Fruit fly (Drosophila melanogaster): Measurements from ENCODE around the gene if.

Gene if

DNA sequence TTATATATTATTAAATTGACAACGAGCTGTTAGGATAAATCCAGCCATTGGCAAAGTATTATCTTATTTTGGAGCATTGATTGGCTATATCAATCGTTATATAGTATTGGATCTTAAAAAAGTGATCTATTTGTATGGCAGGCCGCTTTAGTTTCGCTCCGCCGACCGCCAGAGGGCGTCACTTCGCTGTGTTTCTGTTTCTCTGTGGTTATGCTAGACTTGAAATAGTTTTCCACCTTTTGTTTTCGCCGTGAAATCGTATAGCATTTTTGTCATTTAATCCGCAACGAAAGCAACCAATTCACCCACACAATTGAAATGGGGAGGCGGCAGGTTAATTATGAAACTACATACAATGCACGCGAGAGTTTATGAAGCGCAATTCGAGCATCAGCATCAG, 36.4 kb downstream of the if start (continued):
- TF ChIP-seq sd (tag; optimal IDR thresholded peaks at IDR 0.05) (no peak), CG8359 (GFP tag; optimal IDR thresholded peaks at IDR 0.05; ENCODE audit: borderline replicate concordance) (peak; percentile 8), grn (GFP tag; optimal IDR thresholded peaks at IDR 0.05) (no peak), CG15514 (GFP tag; optimal IDR thresholded peaks at IDR 0.05) (no peak), Ets65A (GFP tag) (peak; percentile 3), BEAF-32 (GFP tag; optimal IDR thresholded peaks at IDR 0.05) (no peak), bbx (GFP tag; IDR thresholded peaks at IDR 0.05; ENCODE audit: partially characterized antibody) (no peak), HLH3B (GFP tag; IDR thresholded peaks at IDR 0.05) (no peak), CG9932 (GFP tag; IDR thresholded peaks at IDR 0.05) (no peak), B-H2 (GFP tag; optimal IDR thresholded peaks at IDR 0.05) (no peak), CG7839 (tag; optimal IDR thresholded peaks at IDR 0.05) (no peak), odd (GFP tag; optimal IDR thresholded peaks at IDR 0.05) (no peak), gsb-n (tag; optimal IDR thresholded peaks at IDR 0.05) (no peak), Chrac-16 (GFP tag; optimal IDR thresholded peaks at IDR 0.05) (no peak), Ada2b (GFP tag; IDR thresholded peaks at IDR 0.05) (no peak), Doc3 (GFP tag; IDR thresholded peaks at IDR 0.05; ENCODE audit: partially characterized antibody) (no peak), Opbp (GFP tag; IDR thresholded peaks at IDR 0.05; ENCODE audit: partially characterized antibody) (no peak), CG30403 (GFP tag; optimal IDR thresholded peaks at IDR 0.05) (no peak), Kr (GFP tag; optimal IDR thresholded peaks at IDR 0.05) (no peak), tio (GFP tag; optimal IDR thresholded peaks at IDR 0.05) (no peak), Xrp1 (GFP tag; IDR thresholded peaks at IDR 0.05) (0 out of 2 replicates have a peak, but pooled peaks have one; percentile 14), Med (GFP tag) (peak; percentile 72), Pdp1 (GFP tag; optimal IDR thresholded peaks at IDR 0.05) (no peak), ewg (GFP tag; optimal IDR thresholded peaks at IDR 0.05) (no peak), shn (GFP tag; optimal IDR thresholded peaks at IDR 0.05) (no peak), CG2129 (GFP tag; IDR thresholded peaks at IDR 0.05; ENCODE audit: partially characterized antibody) (no peak), cwo (GFP tag; optimal IDR thresholded peaks at IDR 0.05) (no peak), CG6854 (GFP tag; optimal IDR thresholded peaks at IDR 0.05) (no peak), CG17568 (GFP tag; optimal IDR thresholded peaks at IDR 0.05) (no peak), emc (GFP tag; optimal IDR thresholded peaks at IDR 0.05) (no peak), Atf3 (GFP tag; optimal IDR thresholded peaks at IDR 0.05) (no peak), CG7987 (GFP tag; optimal IDR thresholded peaks at IDR 0.05) (no peak), crc (GFP tag; optimal IDR thresholded peaks at IDR 0.05) (no peak), Eip74EF (GFP tag; optimal IDR thresholded peaks at IDR 0.05) (no peak), CG8944 (GFP tag; optimal IDR thresholded peaks at IDR 0.05) (no peak), dmrt99B (tag; optimal IDR thresholded peaks at IDR 0.05) (peak; percentile 30), Ravus (GFP tag; IDR thresholded peaks at IDR 0.05) (no peak), Dbx (GFP tag; IDR thresholded peaks at IDR 0.05) (no peak), Dip2 (GFP tag; IDR thresholded peaks at IDR 0.05) (no peak), CG32772 (GFP tag; IDR thresholded peaks at IDR 0.05) (no peak), CG7556 (GFP tag; optimal IDR thresholded peaks at IDR 0.05) (no peak), nerfin-2 (GFP tag; IDR thresholded peaks at IDR 0.05; ENCODE audit: partially characterized antibody) (no peak), CG10366 (GFP tag; IDR thresholded peaks at IDR 0.05) (no peak), tll (GFP tag; optimal IDR thresholded peaks at IDR 0.05) (no peak), twi (tag; optimal IDR thresholded peaks at IDR 0.05) (no peak), CG10147 (GFP tag; optimal IDR thresholded peaks at IDR 0.05) (no peak), CoRest (tag; optimal IDR thresholded peaks at IDR 0.05) (no peak), pan (optimal IDR thresholded peaks at IDR 0.05) (no peak), pan (GFP tag; optimal IDR thresholded peaks at IDR 0.05 in 1 of 2, IDR thresholded peaks at IDR 0.05 in 1 of 2) (peak in 1 of 2 experiments; percentile 13), kni (GFP tag; optimal IDR thresholded peaks at IDR 0.05) (no peak)
